Worm (Caenorhabditis elegans) whole organism, mixed stage, embryonic: ENCODE measurements around the gene C43F9.7.

Source experiments
- M03D4.4 ChIP-seq: sonication (generic microtip); optimal IDR thresholded peaks from 2 replicates; lab custom pipeline; 2017; ENCODE audit warnings: mild to moderate bottlenecking, missing genetic modification characterization, missing compliant biosample characterization
- bed-3 ChIP-seq: fragments of 200-800 bp; sonication (Bioruptor generic); optimal IDR thresholded peaks from 3 replicates; lab custom pipeline; 2018; ENCODE audit warnings: mild to moderate bottlenecking, missing genetic modification characterization, moderate library complexity, missing compliant biosample characterization
- blmp-1 ChIP-seq: fragments of 150-350 bp; optimal IDR thresholded peaks from 2 replicates; lab custom pipeline; 2014; ENCODE audit warnings: missing biosample characterization, missing genetic modification characterization
- ceh-39 ChIP-seq: fragments of 150-350 bp; optimal IDR thresholded peaks from 2 replicates; lab custom pipeline; 2014; ENCODE audit warnings: missing biosample characterization, missing genetic modification characterization
- ceh-43 ChIP-seq: fragments of 200-800 bp; sonication (Bioruptor generic); optimal IDR thresholded peaks from 2 replicates; lab custom pipeline; 2018; ENCODE audit warnings: mild to moderate bottlenecking, missing genetic modification characterization, moderate library complexity, missing compliant biosample characterization
- ceh-83 ChIP-seq: fragments of 200-800 bp; sonication (Bioruptor generic); optimal IDR thresholded peaks from 2 replicates; lab custom pipeline; 2018; ENCODE audit warnings: mild to moderate bottlenecking, missing genetic modification characterization, missing compliant biosample characterization
- ces-1 ChIP-seq: fragments of 150-350 bp; optimal IDR thresholded peaks from 2 replicates; lab custom pipeline; 2014; ENCODE audit warnings: missing biosample characterization, missing genetic modification reagents, missing genetic modification characterization
- cnd-1 ChIP-seq: fragments of 200-800 bp; sonication (Bioruptor generic); optimal IDR thresholded peaks from 2 replicates; lab custom pipeline; 2018; ENCODE audit warnings: mild to moderate bottlenecking, missing genetic modification characterization, missing compliant biosample characterization
- elt-1 ChIP-seq: sonication (generic microtip); optimal IDR thresholded peaks from 2 replicates; lab custom pipeline; 2017; ENCODE audit warnings: missing genetic modification characterization, mild to moderate bottlenecking, missing compliant biosample characterization, antibody characterized with exemption, moderate library complexity, borderline replicate concordance; ENCODE audit not compliant: insufficient read depth
- elt-3 ChIP-seq: fragments of 150-350 bp; optimal IDR thresholded peaks from 2 replicates; lab custom pipeline; 2014; ENCODE audit warnings: missing biosample characterization, missing genetic modification characterization
- flh-1 ChIP-seq: fragments of 200-800 bp; sonication (Bioruptor generic); optimal IDR thresholded peaks from 2 replicates; lab custom pipeline; 2018; ENCODE audit warnings: mild to moderate bottlenecking, missing genetic modification characterization, moderate library complexity, missing compliant biosample characterization
- ham-2 ChIP-seq: fragments of 200-800 bp; sonication (Bioruptor generic); optimal IDR thresholded peaks from 2 replicates; lab custom pipeline; 2018; ENCODE audit warnings: mild to moderate bottlenecking, missing genetic modification characterization, missing compliant biosample characterization
- hlh-1 ChIP-seq: fragments of 150-350 bp; optimal IDR thresholded peaks from 2 replicates; lab custom pipeline; 2014; ENCODE audit warnings: missing biosample characterization, missing genetic modification reagents, missing genetic modification characterization
- lin-13 ChIP-seq: fragments of 150-350 bp; optimal IDR thresholded peaks from 2 replicates; lab custom pipeline; 2014; ENCODE audit warnings: missing biosample characterization, missing genetic modification characterization
- lin-32 ChIP-seq: fragments of 200-800 bp; sonication (Bioruptor generic); optimal IDR thresholded peaks from 2 replicates; lab custom pipeline; 2018; ENCODE audit warnings: mild to moderate bottlenecking, missing genetic modification characterization, missing compliant biosample characterization
- lsy-2 ChIP-seq: fragments of 150-350 bp; optimal IDR thresholded peaks from 2 replicates; lab custom pipeline; 2014; ENCODE audit warnings: missing biosample characterization, missing genetic modification characterization
- mep-1 ChIP-seq: fragments of 150-350 bp; optimal IDR thresholded peaks from 2 replicates; lab custom pipeline; 2017; ENCODE audit warnings: missing biosample characterization, missing genetic modification reagents, missing genetic modification characterization, inconsistent platforms
- mls-2 ChIP-seq: sonication (generic microtip); optimal IDR thresholded peaks from 2 replicates; lab custom pipeline; 2016; ENCODE audit warnings: mild to moderate bottlenecking, missing genetic modification characterization, moderate library complexity, missing compliant biosample characterization
- nhr-12 ChIP-seq: fragments of 150-350 bp; optimal IDR thresholded peaks from 2 replicates; lab custom pipeline; 2014; ENCODE audit warnings: missing biosample characterization, missing genetic modification characterization
- nhr-237 ChIP-seq: fragments of 150-350 bp; optimal IDR thresholded peaks from 2 replicates; lab custom pipeline; 2014; ENCODE audit warnings: missing biosample characterization, missing genetic modification characterization
- nhr-28 ChIP-seq: fragments of 150-350 bp; optimal IDR thresholded peaks from 2 replicates; lab custom pipeline; 2014; ENCODE audit warnings: missing biosample characterization, missing genetic modification characterization
- nhr-76 ChIP-seq: sonication (generic microtip); optimal IDR thresholded peaks from 2 replicates; lab custom pipeline; 2017; ENCODE audit warnings: missing biosample characterization, missing genetic modification characterization
- pha-4 ChIP-seq: fragments of 150-350 bp; optimal IDR thresholded peaks from 2 replicates; lab custom pipeline; 2018; ENCODE audit warnings: missing biosample characterization, missing genetic modification reagents, missing genetic modification characterization
- sem-2 ChIP-seq: fragments of 200-800 bp; sonication (Bioruptor generic); optimal IDR thresholded peaks from 2 replicates; lab custom pipeline; 2018; ENCODE audit warnings: mild to moderate bottlenecking, missing genetic modification characterization, missing compliant biosample characterization
- snpc-4 ChIP-seq: fragments of 150-350 bp; optimal IDR thresholded peaks from 2 replicates; lab custom pipeline; 2014; ENCODE audit warnings: missing biosample characterization, missing genetic modification characterization
- sptf-1 ChIP-seq: sonication (generic microtip); optimal IDR thresholded peaks from 2 replicates; lab custom pipeline; 2017; ENCODE audit warnings: mild to moderate bottlenecking, missing genetic modification characterization, moderate library complexity, missing compliant biosample characterization
- unc-120 ChIP-seq: sonication (generic microtip); optimal IDR thresholded peaks from 2 replicates; lab custom pipeline; 2017; ENCODE audit warnings: missing genetic modification characterization, missing compliant biosample characterization; ENCODE audit not compliant: poor library complexity, severe bottlenecking
- unc-62 ChIP-seq: fragments of 150-350 bp; optimal IDR thresholded peaks from 2 replicates; lab custom pipeline; 2014; ENCODE audit warnings: missing biosample characterization, missing genetic modification reagents, missing genetic modification characterization
- zip-8 ChIP-seq: fragments of 150-350 bp; optimal IDR thresholded peaks from 2 replicates; lab custom pipeline; 2014; ENCODE audit warnings: missing biosample characterization, missing genetic modification characterization
- ztf-11 ChIP-seq: fragments of 150-350 bp; optimal IDR thresholded peaks from 2 replicates; lab custom pipeline; 2014; ENCODE audit warnings: missing biosample characterization, missing genetic modification characterization

The C43F9.7 gene

DNA sequence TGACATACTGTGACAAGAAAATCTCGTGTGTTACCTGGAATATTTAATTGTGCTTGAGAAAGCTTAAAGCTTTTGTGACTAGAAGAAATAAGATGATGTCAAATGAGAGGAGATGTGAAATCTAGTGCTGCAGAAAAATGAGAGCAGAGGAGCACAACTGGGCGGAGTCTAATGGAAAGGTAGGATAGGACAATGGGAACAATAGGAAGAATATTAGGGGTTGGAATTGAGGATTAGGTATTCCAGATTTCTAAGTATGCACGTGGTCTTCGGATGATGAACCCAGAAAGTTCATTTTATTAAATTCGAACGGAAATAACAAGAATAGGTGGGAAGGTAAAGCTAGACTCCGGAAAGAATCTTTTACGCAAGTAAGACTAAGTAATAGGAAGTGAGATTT lies at the start of gene C43F9.7:
TSS of gene C43F9.7 (minus strand) at position 101 of the 400 bp plus-strand sequence.
- no peak for TF ChIP-seq nhr-76 (tag; lab: Kevin White, UChicago)

DNA sequence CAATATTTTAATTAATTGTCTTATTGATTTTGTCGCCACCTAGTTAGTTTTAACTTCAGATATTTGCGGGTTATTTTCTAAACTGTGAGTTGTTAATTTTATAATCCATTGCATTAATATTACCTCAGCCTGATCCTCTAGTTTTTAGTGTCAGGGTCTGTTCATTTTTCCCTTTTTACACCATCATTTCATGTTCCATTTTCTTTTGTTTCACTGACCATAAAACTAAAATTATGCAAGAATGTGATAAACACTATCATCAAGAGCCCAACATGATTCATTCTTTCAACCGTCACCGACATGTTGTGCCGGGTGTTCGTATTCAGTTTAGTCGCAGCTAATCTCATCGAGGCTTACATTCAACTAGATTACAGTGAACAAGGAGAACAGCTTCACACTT lies 45.5 kb upstream of the C43F9.7 start, which contains the start of gene F56C4.2:
TSS of gene F56C4.2 (plus strand) at position 301 of the 400 bp plus-strand sequence.
- no peak for TF ChIP-seq ztf-11 (tag; lab: Kevin White, UChicago)
- no peak for TF ChIP-seq lsy-2 (tag; lab: Kevin White, UChicago)
- TF ChIP-seq snpc-4 (tag; lab: Kevin White, UChicago), result no peak
- TF ChIP-seq nhr-237 (tag; lab: Kevin White, UChicago), result no peak
- TF ChIP-seq elt-3 (tag; lab: Kevin White, UChicago), result no peak
- TF ChIP-seq sptf-1, result no peak
- no peak for TF ChIP-seq nhr-28 (tag; lab: Kevin White, UChicago)
- no peak for TF ChIP-seq ceh-83 (GFP tag; lab: Kevin White, UChicago)
- TF ChIP-seq ceh-39 (tag; lab: Kevin White, UChicago), result no peak
- no peak for TF ChIP-seq lin-32 (GFP tag; lab: Kevin White, UChicago)
- TF ChIP-seq flh-1 (GFP tag; lab: Kevin White, UChicago), result no peak
- TF ChIP-seq lin-13, result no peak
- TF ChIP-seq bed-3, result no peak

DNA sequence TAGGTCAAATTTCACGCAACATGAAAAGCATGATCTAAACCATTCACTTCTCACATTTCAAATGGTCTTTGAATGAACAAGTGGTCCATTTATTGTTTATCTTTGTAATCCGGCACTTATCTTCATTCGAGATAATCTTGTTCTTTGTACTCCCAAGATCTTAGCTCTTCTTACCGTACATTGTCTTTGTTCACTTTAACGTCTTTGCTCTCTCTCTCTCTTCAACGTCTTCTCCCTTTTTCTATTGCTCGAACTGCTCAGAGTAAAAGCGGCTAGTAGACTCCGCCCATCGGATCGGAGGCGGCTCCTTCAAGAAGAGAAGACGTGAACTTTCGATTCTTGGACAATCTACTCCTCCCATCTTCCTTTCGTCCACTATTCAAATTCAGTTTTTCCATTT lies 43.2 kb upstream of the C43F9.7 start, which contains the start of gene F56C4.1:
TSS of gene F56C4.1 (plus strand) at position 301 of the 400 bp plus-strand sequence.
- TF ChIP-seq blmp-1 (tag; lab: Kevin White, UChicago), result no peak
- no peak for TF ChIP-seq sptf-1
- TF ChIP-seq nhr-76 (tag; lab: Kevin White, UChicago), result no peak
- no peak for TF ChIP-seq ceh-43 (GFP tag; lab: Kevin White, UChicago)
- TF ChIP-seq mep-1 (tag; lab: Kevin White, UChicago), result no peak
- TF ChIP-seq ztf-11 (tag; lab: Kevin White, UChicago), result no peak
- TF ChIP-seq elt-1 (tag; lab: Kevin White, UChicago), result no peak
- no peak for TF ChIP-seq pha-4 (tag; lab: Kevin White, UChicago)
- no peak for TF ChIP-seq ceh-39 (tag; lab: Kevin White, UChicago)
- TF ChIP-seq nhr-237 (tag; lab: Kevin White, UChicago), result no peak
- TF ChIP-seq flh-1 (GFP tag; lab: Kevin White, UChicago), result no peak
- TF ChIP-seq mls-2 (tag; lab: Kevin White, UChicago), result no peak
- TF ChIP-seq nhr-12 (tag; lab: Kevin White, UChicago), result no peak

DNA sequence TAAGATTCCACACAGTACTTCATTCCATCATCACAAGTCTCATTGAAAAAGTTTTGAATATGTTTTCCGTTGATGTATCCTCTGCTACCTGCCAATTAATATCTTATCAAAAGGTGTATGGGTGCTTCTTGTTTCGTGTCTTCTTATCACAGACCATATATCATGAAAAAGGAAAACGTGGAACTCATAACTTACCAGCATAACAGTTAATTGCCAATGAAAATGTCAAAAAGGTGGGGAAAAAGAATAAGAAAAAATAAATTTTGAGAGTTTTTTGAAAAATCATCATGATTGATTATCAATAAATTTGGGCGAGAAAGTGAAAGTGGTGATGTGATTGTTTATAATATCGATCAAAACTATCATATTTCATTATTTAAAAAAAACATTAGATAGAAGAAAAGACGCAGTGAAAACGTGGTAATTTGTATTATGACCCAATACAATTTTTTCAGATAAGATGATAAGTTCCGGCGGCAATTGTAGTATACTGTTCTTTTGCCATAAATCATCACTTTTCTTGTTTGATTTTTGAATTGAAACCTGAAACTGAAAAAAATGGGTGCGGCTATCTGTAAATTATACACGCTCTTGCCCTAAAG lies 37.6 kb upstream of the C43F9.7 start, which contains the start of gene F56C4.4:
TSS of gene F56C4.4 (minus strand) at position 315 of the 602 bp plus-strand sequence.
- TF ChIP-seq elt-3 (tag; lab: Kevin White, UChicago) (no peak), flh-1 (GFP tag; lab: Kevin White, UChicago) (no peak), nhr-237 (tag; lab: Kevin White, UChicago) (no peak), ham-2 (GFP tag; lab: Kevin White, UChicago) (no peak)

DNA sequence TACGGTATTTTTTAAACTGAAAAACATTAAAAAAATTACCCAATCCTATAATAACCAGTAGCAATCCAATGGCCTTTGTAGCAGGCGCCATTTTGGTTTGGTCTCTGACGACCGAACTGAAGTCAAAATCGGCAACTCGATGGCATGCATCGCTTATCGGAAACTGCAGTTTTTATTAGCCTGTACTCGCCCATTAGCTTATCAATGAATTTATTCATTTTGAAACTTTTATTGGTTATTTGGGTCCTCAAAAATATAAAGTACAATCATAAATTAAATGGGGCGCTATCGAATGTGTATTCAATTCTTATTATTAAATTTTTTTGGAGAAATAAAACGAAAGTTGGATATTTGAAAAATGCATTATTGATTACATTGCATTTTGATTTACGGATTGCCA lies 35.3 kb upstream of the C43F9.7 start, which contains the start of gene R09H10.5:
TSS of gene R09H10.5 (minus strand) at position 106 of the 400 bp plus-strand sequence.
- no peak for TF ChIP-seq sptf-1
- TF ChIP-seq ceh-83 (GFP tag; lab: Kevin White, UChicago), result no peak
- no peak for TF ChIP-seq elt-1 (tag; lab: Kevin White, UChicago)
- no peak for TF ChIP-seq zip-8 (tag; lab: Kevin White, UChicago)
- no peak for TF ChIP-seq cnd-1 (tag; lab: Kevin White, UChicago)
- no peak for TF ChIP-seq lin-13
- TF ChIP-seq unc-62 (GFP tag; lab: Kevin White, UChicago), result no peak
- no peak for TF ChIP-seq mls-2 (tag; lab: Kevin White, UChicago)
- no peak for TF ChIP-seq nhr-237 (tag; lab: Kevin White, UChicago)
- TF ChIP-seq ces-1 (GFP tag; lab: Kevin White, UChicago), result no peak
- no peak for TF ChIP-seq hlh-1 (tag; lab: Kevin White, UChicago)
- no peak for TF ChIP-seq lin-32 (GFP tag; lab: Kevin White, UChicago)
- TF ChIP-seq, all 35 proteins: peak for 0

DNA sequence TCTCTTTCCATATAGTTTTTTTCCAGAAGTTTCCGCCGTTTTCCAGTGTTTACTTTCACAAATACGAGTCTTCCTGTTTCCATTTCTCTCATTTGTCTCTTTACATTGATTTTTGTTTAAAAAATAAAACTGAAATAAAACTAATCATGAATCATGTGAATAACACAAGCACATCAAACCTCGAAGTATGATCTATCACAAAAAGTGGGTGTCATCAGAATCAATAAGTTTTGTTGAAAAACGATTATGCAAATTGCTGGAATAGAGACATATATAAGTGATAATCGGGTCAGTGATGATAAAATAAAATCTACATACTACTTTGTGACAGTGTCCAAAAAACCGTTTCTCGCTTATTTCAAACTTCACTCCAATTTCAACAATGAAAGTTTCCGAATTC lies 27.3 kb upstream of the C43F9.7 start, which contains the start of gene R09H10.7:
TSS of gene R09H10.7 (plus strand) at position 301 of the 400 bp plus-strand sequence.
- no peak for TF ChIP-seq nhr-28 (tag; lab: Kevin White, UChicago)
- TF ChIP-seq unc-62 (GFP tag; lab: Kevin White, UChicago), result no peak
- no peak for TF ChIP-seq snpc-4 (tag; lab: Kevin White, UChicago)
- no peak for TF ChIP-seq ceh-39 (tag; lab: Kevin White, UChicago)
- no peak for TF ChIP-seq lin-13
- no peak for TF ChIP-seq M03D4.4 (tag; lab: Kevin White, UChicago)
- TF ChIP-seq ztf-11 (tag; lab: Kevin White, UChicago), result no peak
- no peak for TF ChIP-seq unc-120 (tag; lab: Kevin White, UChicago)
- TF ChIP-seq sem-2 (GFP tag; lab: Kevin White, UChicago), result no peak
- no peak for TF ChIP-seq sptf-1
- TF ChIP-seq nhr-237 (tag; lab: Kevin White, UChicago), result no peak
